Fruit fly (Drosophila melanogaster): ENCODE data around the gene CG4194.
A peak's percentile ranks its signal among the peaks of the same experiment; 100 is the strongest.

CG4194 gene

DNA sequence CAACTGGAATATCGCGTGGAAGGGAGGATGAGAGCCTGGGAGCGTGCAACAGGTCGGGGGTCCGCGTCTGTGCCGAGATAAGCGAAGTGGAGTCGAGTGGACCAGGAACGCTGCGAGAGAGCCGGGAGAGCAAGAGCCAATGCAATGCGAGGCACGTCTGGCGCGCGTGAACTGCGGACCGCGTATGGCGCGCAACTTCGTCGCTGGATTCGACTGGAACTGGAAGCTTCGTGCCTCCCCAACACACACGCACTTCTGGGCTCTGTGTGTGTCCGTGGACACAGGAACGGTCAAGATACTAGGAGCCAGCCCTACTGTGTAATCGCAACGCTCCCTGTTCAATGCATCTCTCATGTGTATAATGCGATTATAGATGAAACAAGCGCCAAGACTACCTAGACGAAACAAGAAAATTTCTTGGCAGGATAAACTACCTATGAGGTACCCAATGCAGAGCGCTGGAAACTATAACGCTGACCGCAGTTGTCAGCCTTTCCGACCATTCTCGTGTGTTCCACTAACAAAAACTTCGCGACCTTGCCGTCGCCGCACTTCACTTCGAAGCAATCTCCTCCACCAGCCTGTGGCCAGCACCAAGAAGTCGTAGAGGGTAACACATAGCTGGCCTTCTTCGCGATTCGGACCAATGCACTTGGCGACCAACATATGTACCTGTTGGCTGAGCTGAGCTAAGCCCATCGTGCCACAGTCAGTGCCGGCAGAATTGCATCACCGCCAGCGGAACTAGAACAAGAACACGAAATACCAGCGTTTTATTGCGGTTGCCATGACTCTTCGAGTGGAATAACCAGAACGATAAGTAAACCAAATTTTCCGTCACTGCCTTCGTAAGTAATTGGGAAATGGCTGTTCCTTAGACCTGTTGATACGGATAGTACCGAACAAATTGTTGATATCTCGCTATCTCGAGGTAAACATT is 3.8 kb downstream of the CG4194 start, which contains the start of gene Rtca (continued):
- TF ChIP-seq CG14014 (GFP tag; IDR thresholded peaks at IDR 0.05) (peak; percentile 72), Med (GFP tag) (peak; percentile 93), CG4730 (GFP tag; IDR thresholded peaks at IDR 0.05) (no peak), Hr3 (GFP tag; optimal IDR thresholded peaks at IDR 0.05) (peak; percentile 60), trh (GFP tag; optimal IDR thresholded peaks at IDR 0.05) (peak; percentile 6), CG17802 (tag; optimal IDR thresholded peaks at IDR 0.05) (no peak), MTF-1 (GFP tag; optimal IDR thresholded peaks at IDR 0.05; ENCODE audit: borderline replicate concordance) (peak; percentile 12), Rfx (GFP tag; IDR thresholded peaks at IDR 0.05) (peak; percentile 73), CG3281 (GFP tag; optimal IDR thresholded peaks at IDR 0.05) (peak; percentile 78), grn (GFP tag; optimal IDR thresholded peaks at IDR 0.05) (no peak), CG12391 (tag; optimal IDR thresholded peaks at IDR 0.05) (peak; percentile 68), ssp (GFP tag; IDR thresholded peaks at IDR 0.05) (0 out of 2 replicates have a peak, but pooled peaks have one; percentile 37), CG18476 (GFP tag; optimal IDR thresholded peaks at IDR 0.05) (peak; percentile 37), cas (GFP tag; IDR thresholded peaks at IDR 0.05) (no peak), chm (GFP tag; IDR thresholded peaks at IDR 0.05) (no peak), croc (GFP tag; conservative IDR thresholded peaks at IDR 0.05) (0 out of 3 replicates have a peak, but pooled peaks have one; percentile 18), CG1024 (GFP tag; IDR thresholded peaks at IDR 0.05) (no peak), CG17361 (GFP tag; IDR thresholded peaks at IDR 0.05) (peak; percentile 48; the same call in 2 of the 3 replicates), dmrt11E (tag; optimal IDR thresholded peaks at IDR 0.05) (peak; percentile 16), CG9817 (tag; optimal IDR thresholded peaks at IDR 0.05) (peak; percentile 54), wor (GFP tag; IDR thresholded peaks at IDR 0.05) (peak; percentile 37; the same call in 1 of the 2 replicates), stc (GFP tag; IDR thresholded peaks at IDR 0.05) (peak; percentile 57; the same call in 1 of the 2 replicates), CG1233 (GFP tag; optimal IDR thresholded peaks at IDR 0.05) (peak; percentile 51), CG1832 (GFP tag; optimal IDR thresholded peaks at IDR 0.05) (no peak), CG10959 (GFP tag; IDR thresholded peaks at IDR 0.05) (peak; percentile 42; the same call in 1 of the 2 replicates), Doc2 (GFP tag; IDR thresholded peaks at IDR 0.05) (no peak), NFAT (GFP tag; IDR thresholded peaks at IDR 0.05) (no peak), Poxn (GFP tag; IDR thresholded peaks at IDR 0.05) (0 out of 2 replicates have a peak, but pooled peaks have one; percentile 15), luna (GFP tag; optimal IDR thresholded peaks at IDR 0.05) (no peak), nerfin-2 (GFP tag; IDR thresholded peaks at IDR 0.05; ENCODE audit: partially characterized antibody) (no peak), bcd (GFP tag; optimal IDR thresholded peaks at IDR 0.05) (peak; percentile 72), CG16779 (GFP tag; IDR thresholded peaks at IDR 0.05) (no peak), disco-r (GFP tag; optimal IDR thresholded peaks at IDR 0.05) (no peak), CG4282 (GFP tag; optimal IDR thresholded peaks at IDR 0.05) (peak; percentile 13), ranshi (GFP tag; IDR thresholded peaks at IDR 0.05) (peak; percentile 60), NC2α (GFP tag; optimal IDR thresholded peaks at IDR 0.05) (peak; percentile 38), tup (GFP tag; optimal IDR thresholded peaks at IDR 0.05) (no peak), CrebB (tag; optimal IDR thresholded peaks at IDR 0.05) (no peak), ERR (GFP tag; optimal IDR thresholded peaks at IDR 0.05) (peak; percentile 26), Hmx (GFP tag; optimal IDR thresholded peaks at IDR 0.05) (no peak), cg (GFP tag; optimal IDR thresholded peaks at IDR 0.05) (peak; percentile 63), zen (tag; optimal IDR thresholded peaks at IDR 0.05) (no peak), Six4 (GFP tag; optimal IDR thresholded peaks at IDR 0.05) (peak; percentile 33), ac (GFP tag; optimal IDR thresholded peaks at IDR 0.05) (no peak), CG31365 (tag; optimal IDR thresholded peaks at IDR 0.05) (peak; percentile 16), Sry-δ (GFP tag; optimal IDR thresholded peaks at IDR 0.05) (peak; percentile 17), trem (tag; optimal IDR thresholded peaks at IDR 0.05) (peak; percentile 30), gem (tag; optimal IDR thresholded peaks at IDR 0.05) (peak; percentile 78), Atf-2 (GFP tag; optimal IDR thresholded peaks at IDR 0.05) (peak; percentile 48)
